Worm (Caenorhabditis elegans) whole organism, mixed stage, embryonic: Measurements from ENCODE around the gene C56E6.4.

Source experiments
- M03D4.4 ChIP-seq: sonication (generic microtip); optimal IDR thresholded peaks from 2 replicates; lab custom pipeline; 2017; ENCODE audit warnings: mild to moderate bottlenecking, missing genetic modification characterization, missing compliant biosample characterization
- bed-3 ChIP-seq: fragments of 200-800 bp; sonication (Bioruptor generic); optimal IDR thresholded peaks from 3 replicates; lab custom pipeline; 2018; ENCODE audit warnings: mild to moderate bottlenecking, missing genetic modification characterization, moderate library complexity, missing compliant biosample characterization
- blmp-1 ChIP-seq: fragments of 150-350 bp; optimal IDR thresholded peaks from 2 replicates; lab custom pipeline; 2014; ENCODE audit warnings: missing biosample characterization, missing genetic modification characterization
- ceh-39 ChIP-seq: fragments of 150-350 bp; optimal IDR thresholded peaks from 2 replicates; lab custom pipeline; 2014; ENCODE audit warnings: missing biosample characterization, missing genetic modification characterization
- ceh-43 ChIP-seq: fragments of 200-800 bp; sonication (Bioruptor generic); optimal IDR thresholded peaks from 2 replicates; lab custom pipeline; 2018; ENCODE audit warnings: mild to moderate bottlenecking, missing genetic modification characterization, moderate library complexity, missing compliant biosample characterization
- ceh-83 ChIP-seq: fragments of 200-800 bp; sonication (Bioruptor generic); optimal IDR thresholded peaks from 2 replicates; lab custom pipeline; 2018; ENCODE audit warnings: mild to moderate bottlenecking, missing genetic modification characterization, missing compliant biosample characterization
- ces-1 ChIP-seq: fragments of 150-350 bp; optimal IDR thresholded peaks from 2 replicates; lab custom pipeline; 2014; ENCODE audit warnings: missing biosample characterization, missing genetic modification reagents, missing genetic modification characterization
- cnd-1 ChIP-seq: fragments of 200-800 bp; sonication (Bioruptor generic); optimal IDR thresholded peaks from 2 replicates; lab custom pipeline; 2018; ENCODE audit warnings: mild to moderate bottlenecking, missing genetic modification characterization, missing compliant biosample characterization
- drap-1 ChIP-seq: fragments of 200-800 bp; sonication (Bioruptor generic); optimal IDR thresholded peaks from 3 replicates; lab custom pipeline; 2018; ENCODE audit warnings: mild to moderate bottlenecking, missing genetic modification characterization, missing compliant biosample characterization
- elt-1 ChIP-seq: sonication (generic microtip); optimal IDR thresholded peaks from 2 replicates; lab custom pipeline; 2017; ENCODE audit warnings: missing genetic modification characterization, mild to moderate bottlenecking, missing compliant biosample characterization, antibody characterized with exemption, moderate library complexity, borderline replicate concordance; ENCODE audit not compliant: insufficient read depth
- elt-3 ChIP-seq: fragments of 150-350 bp; optimal IDR thresholded peaks from 2 replicates; lab custom pipeline; 2014; ENCODE audit warnings: missing biosample characterization, missing genetic modification characterization
- flh-1 ChIP-seq: fragments of 200-800 bp; sonication (Bioruptor generic); optimal IDR thresholded peaks from 2 replicates; lab custom pipeline; 2018; ENCODE audit warnings: mild to moderate bottlenecking, missing genetic modification characterization, moderate library complexity, missing compliant biosample characterization
- ham-2 ChIP-seq: fragments of 200-800 bp; sonication (Bioruptor generic); optimal IDR thresholded peaks from 2 replicates; lab custom pipeline; 2018; ENCODE audit warnings: mild to moderate bottlenecking, missing genetic modification characterization, missing compliant biosample characterization
- hlh-1 ChIP-seq: fragments of 150-350 bp; optimal IDR thresholded peaks from 2 replicates; lab custom pipeline; 2014; ENCODE audit warnings: missing biosample characterization, missing genetic modification reagents, missing genetic modification characterization
- lin-13 ChIP-seq: fragments of 150-350 bp; optimal IDR thresholded peaks from 2 replicates; lab custom pipeline; 2014; ENCODE audit warnings: missing biosample characterization, missing genetic modification characterization
- lin-32 ChIP-seq: fragments of 200-800 bp; sonication (Bioruptor generic); optimal IDR thresholded peaks from 2 replicates; lab custom pipeline; 2018; ENCODE audit warnings: mild to moderate bottlenecking, missing genetic modification characterization, missing compliant biosample characterization
- lsy-2 ChIP-seq: fragments of 150-350 bp; optimal IDR thresholded peaks from 2 replicates; lab custom pipeline; 2014; ENCODE audit warnings: missing biosample characterization, missing genetic modification characterization
- mab-5 ChIP-seq: fragments of 150-350 bp; optimal IDR thresholded peaks from 2 replicates; lab custom pipeline; 2014; ENCODE audit warnings: missing biosample characterization, missing genetic modification characterization
- mep-1 ChIP-seq: fragments of 150-350 bp; optimal IDR thresholded peaks from 2 replicates; lab custom pipeline; 2017; ENCODE audit warnings: missing biosample characterization, missing genetic modification reagents, missing genetic modification characterization, inconsistent platforms
- mls-2 ChIP-seq: sonication (generic microtip); optimal IDR thresholded peaks from 2 replicates; lab custom pipeline; 2016; ENCODE audit warnings: mild to moderate bottlenecking, missing genetic modification characterization, moderate library complexity, missing compliant biosample characterization
- nhr-12 ChIP-seq: fragments of 150-350 bp; optimal IDR thresholded peaks from 2 replicates; lab custom pipeline; 2014; ENCODE audit warnings: missing biosample characterization, missing genetic modification characterization
- nhr-2 ChIP-seq: fragments of 150-350 bp; optimal IDR thresholded peaks from 2 replicates; lab custom pipeline; 2014; ENCODE audit warnings: missing biosample characterization, missing genetic modification characterization
- nhr-237 ChIP-seq: fragments of 150-350 bp; optimal IDR thresholded peaks from 2 replicates; lab custom pipeline; 2014; ENCODE audit warnings: missing biosample characterization, missing genetic modification characterization
- nhr-28 ChIP-seq: fragments of 150-350 bp; optimal IDR thresholded peaks from 2 replicates; lab custom pipeline; 2014; ENCODE audit warnings: missing biosample characterization, missing genetic modification characterization
- nhr-76 ChIP-seq: sonication (generic microtip); optimal IDR thresholded peaks from 2 replicates; lab custom pipeline; 2017; ENCODE audit warnings: missing biosample characterization, missing genetic modification characterization
- pha-4 ChIP-seq: fragments of 150-350 bp; optimal IDR thresholded peaks from 2 replicates; lab custom pipeline; 2018; ENCODE audit warnings: missing biosample characterization, missing genetic modification reagents, missing genetic modification characterization
- sem-2 ChIP-seq: fragments of 200-800 bp; sonication (Bioruptor generic); optimal IDR thresholded peaks from 2 replicates; lab custom pipeline; 2018; ENCODE audit warnings: mild to moderate bottlenecking, missing genetic modification characterization, missing compliant biosample characterization
- snpc-4 ChIP-seq: fragments of 150-350 bp; optimal IDR thresholded peaks from 2 replicates; lab custom pipeline; 2014; ENCODE audit warnings: missing biosample characterization, missing genetic modification characterization
- sptf-1 ChIP-seq: sonication (generic microtip); optimal IDR thresholded peaks from 2 replicates; lab custom pipeline; 2017; ENCODE audit warnings: mild to moderate bottlenecking, missing genetic modification characterization, moderate library complexity, missing compliant biosample characterization
- tbx-8 ChIP-seq: fragments of 200-800 bp; sonication (Bioruptor generic); optimal IDR thresholded peaks from 2 replicates; lab custom pipeline; 2018; ENCODE audit warnings: mild to moderate bottlenecking, missing genetic modification characterization, moderate library complexity, missing compliant biosample characterization
- unc-120 ChIP-seq: sonication (generic microtip); optimal IDR thresholded peaks from 2 replicates; lab custom pipeline; 2017; ENCODE audit warnings: missing genetic modification characterization, missing compliant biosample characterization; ENCODE audit not compliant: poor library complexity, severe bottlenecking
- unc-39 ChIP-seq: fragments of 150-350 bp; optimal IDR thresholded peaks from 2 replicates; lab custom pipeline; 2014; ENCODE audit warnings: missing biosample characterization, missing genetic modification characterization
- unc-62 ChIP-seq: fragments of 150-350 bp; optimal IDR thresholded peaks from 2 replicates; lab custom pipeline; 2014; ENCODE audit warnings: missing biosample characterization, missing genetic modification reagents, missing genetic modification characterization
- zip-8 ChIP-seq: fragments of 150-350 bp; optimal IDR thresholded peaks from 2 replicates; lab custom pipeline; 2014; ENCODE audit warnings: missing biosample characterization, missing genetic modification characterization
- ztf-11 ChIP-seq: fragments of 150-350 bp; optimal IDR thresholded peaks from 2 replicates; lab custom pipeline; 2014; ENCODE audit warnings: missing biosample characterization, missing genetic modification characterization

Gene C56E6.4

ce11 chrII:6489711-6490184 lies 38.8 kb downstream of the C56E6.4 start, which contains the start of the genes snr-3 and rsp-5:
TSS of gene snr-3 (minus strand) at chrII:6489761.
TSS of gene rsp-5 (plus strand) at chrII:6490165.
- TF ChIP-seq elt-1 (tag; lab: Kevin White, UChicago) (no peak), cnd-1 (tag; lab: Kevin White, UChicago) (no peak), hlh-1 (tag; lab: Kevin White, UChicago) (peak; percentile 36), sem-2 (no peak), ceh-43 (GFP tag; lab: Kevin White, UChicago) (no peak), nhr-12 (tag; lab: Kevin White, UChicago) (no peak), ceh-83 (GFP tag; lab: Kevin White, UChicago) (no peak), lsy-2 (tag; lab: Kevin White, UChicago) (peak; percentile 97), ces-1 (GFP tag; lab: Kevin White, UChicago) (no peak), M03D4.4 (tag; lab: Kevin White, UChicago) (no peak), ceh-39 (tag; lab: Kevin White, UChicago) (peak; percentile 8), nhr-76 (tag; lab: Kevin White, UChicago) (no peak), tbx-8 (GFP tag; lab: Kevin White, UChicago) (no peak), mls-2 (tag; lab: Kevin White, UChicago) (no peak), ztf-11 (tag; lab: Kevin White, UChicago) (no peak), zip-8 (tag; lab: Kevin White, UChicago) (no peak), elt-3 (no peak), flh-1 (GFP tag; lab: Kevin White, UChicago) (no peak), nhr-237 (tag; lab: Kevin White, UChicago) (peak; percentile 56), sptf-1 (tag; lab: Kevin White, UChicago) (no peak), mep-1 (peak; percentile 83), drap-1 (no peak), nhr-2 (tag; lab: Kevin White, UChicago) (no peak), snpc-4 (tag; lab: Kevin White, UChicago) (no peak), unc-62 (GFP tag; lab: Kevin White, UChicago) (no peak), lin-13 (peak; percentile 55), pha-4 (tag; lab: Kevin White, UChicago) (peak; percentile 66), ham-2 (GFP tag; lab: Kevin White, UChicago) (no peak), unc-39 (tag; lab: Kevin White, UChicago) (no peak), nhr-28 (tag; lab: Kevin White, UChicago) (no peak), lin-32 (GFP tag; lab: Kevin White, UChicago) (no peak), bed-3 (GFP tag; lab: Kevin White, UChicago) (no peak), unc-120 (tag; lab: Kevin White, UChicago) (no peak), mab-5 (tag; lab: Kevin White, UChicago) (no peak)

ce11 chrII:6486344-6486743 lies 42.2 kb downstream of the C56E6.4 start:
- TF ChIP-seq M03D4.4 (tag; lab: Kevin White, UChicago) (no peak), unc-120 (tag; lab: Kevin White, UChicago) (peak; percentile 22), hlh-1 (tag; lab: Kevin White, UChicago) (peak; percentile 68), mab-5 (tag; lab: Kevin White, UChicago) (peak; percentile 64), unc-62 (GFP tag; lab: Kevin White, UChicago) (peak; percentile 25), ztf-11 (tag; lab: Kevin White, UChicago) (no peak)

- TF ChIP-seq blmp-1 = no peak
Measured at ce11 chrII:6484876-6485526, 43.5 kb downstream of the C56E6.4 start, which contains the start of the genes lido-16 and plpp-1.2. TSS of gene lido-16 (minus strand) at chrII:6484976. TSS of gene plpp-1.2 (plus strand) at chrII:6485476.
